Worm (Caenorhabditis elegans) whole organism, L4 larva: ENCODE results near the gene ddx-15.

ENCODE experiments used
- ama-1 ChIP-seq: fragments of 150-350 bp; optimal IDR thresholded peaks from 2 replicates; lab custom pipeline; 2014; ENCODE audit warnings: inconsistent platforms, mixed read lengths
- rbr-2 ChIP-seq: sonication (generic microtip); optimal IDR thresholded peaks from 2 replicates; lab custom pipeline; 2016; ENCODE audit warnings: missing genotype, missing genetic modification characterization, missing compliant biosample characterization

DNA sequence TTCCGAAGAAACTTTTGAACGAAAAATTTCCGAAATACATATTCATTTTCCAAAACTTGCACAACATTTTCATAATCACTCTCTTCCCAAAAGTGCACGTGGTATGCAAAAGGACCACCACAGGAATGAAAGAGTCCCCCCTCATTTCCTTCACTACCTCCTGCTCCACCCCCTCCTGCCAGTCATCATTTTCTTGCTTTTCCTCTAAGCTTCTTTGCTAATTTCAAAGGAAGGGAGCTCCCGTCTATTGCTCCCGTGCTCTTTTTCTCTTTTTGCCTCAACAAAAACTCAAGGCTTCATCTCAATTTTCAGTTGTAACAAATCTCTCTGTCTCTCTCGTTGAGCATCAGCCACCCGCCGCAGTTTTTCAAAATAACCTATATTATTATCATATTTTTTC, 18.7 kb downstream of the ddx-15 start:
- TF ChIP-seq rbr-2 (tag; lab: Kevin White, UChicago) (no peak), ama-1 (no peak)
